Worm (Caenorhabditis elegans): Measurements from ENCODE around the gene M163.7.

Gene M163.7

ce11 chrX:14502116-14502587 is 37.5 kb downstream of the M163.7 start:
- peak; percentile 48 for TF ChIP-seq F13H6.1 (tag; optimal IDR thresholded peaks at IDR 0.05)
- peak; percentile 75 for TF ChIP-seq nhr-21 (tag; optimal IDR thresholded peaks at IDR 0.05)
- TF ChIP-seq C34F6.9 (tag; optimal IDR thresholded peaks at IDR 0.05): peak; percentile 37
- no peak for TF ChIP-seq ztf-4 (tag; optimal IDR thresholded peaks at IDR 0.05)
- TF ChIP-seq nhr-12 (tag; optimal IDR thresholded peaks at IDR 0.05): no peak
- no peak for TF ChIP-seq dmd-4 (tag; optimal IDR thresholded peaks at IDR 0.05)
- TF ChIP-seq ZK546.5 (tag; optimal IDR thresholded peaks at IDR 0.05): no peak
- peak; percentile 46 for TF ChIP-seq mab-5 (tag; optimal IDR thresholded peaks at IDR 0.05)
- TF ChIP-seq ceh-16 (tag; optimal IDR thresholded peaks at IDR 0.05): no peak
- no peak for TF ChIP-seq nhr-237 (tag; optimal IDR thresholded peaks at IDR 0.05)
- TF ChIP-seq aly-2 (tag; optimal IDR thresholded peaks at IDR 0.05): no peak
- no peak for TF ChIP-seq lin-11 (tag; optimal IDR thresholded peaks at IDR 0.05)
- TF ChIP-seq elt-1 (tag; optimal IDR thresholded peaks at IDR 0.05): no peak
- peak in 1 of 2 experiments; percentile 52 for TF ChIP-seq lsy-2 (tag; optimal IDR thresholded peaks at IDR 0.05)
- TF ChIP-seq ztf-1 (GFP tag; conservative IDR thresholded peaks at IDR 0.05): no peak
- no peak for TF ChIP-seq mdl-1 (tag; optimal IDR thresholded peaks at IDR 0.05)
- TF ChIP-seq nhr-25 (tag; optimal IDR thresholded peaks at IDR 0.05): peak; percentile 84
- TF ChIP-seq ceh-82 (tag; optimal IDR thresholded peaks at IDR 0.05): no peak
- TF ChIP-seq lin-13 (GFP tag; optimal IDR thresholded peaks at IDR 0.05): peak; percentile 56
- no peak for TF ChIP-seq Y55F3AM.14 (GFP tag; optimal IDR thresholded peaks at IDR 0.05)
- no peak for TF ChIP-seq elt-3 (tag; optimal IDR thresholded peaks at IDR 0.05)
- no peak for TF ChIP-seq nhr-77 (tag; optimal IDR thresholded peaks at IDR 0.05)
- no peak for TF ChIP-seq unc-39 (tag; optimal IDR thresholded peaks at IDR 0.05)
- peak; percentile 68 for TF ChIP-seq blmp-1 (tag; optimal IDR thresholded peaks at IDR 0.05; ENCODE audit: insufficient read depth)
- no peak for TF ChIP-seq egl-27 (tag; optimal IDR thresholded peaks at IDR 0.05)
- peak; percentile 78 for TF ChIP-seq sma-3 (GFP tag; optimal IDR thresholded peaks at IDR 0.05)
- no peak for TF ChIP-seq sem-4 (tag; optimal IDR thresholded peaks at IDR 0.05)
- TF ChIP-seq unc-62 (GFP tag; optimal IDR thresholded peaks at IDR 0.05): no peak
- no peak for TF ChIP-seq lin-39 (tag; optimal IDR thresholded peaks at IDR 0.05)
- TF ChIP-seq mbf-1 (tag; optimal IDR thresholded peaks at IDR 0.05): no peak
- TF ChIP-seq alr-1 (tag; optimal IDR thresholded peaks at IDR 0.05): no peak
- peak; percentile 58 for TF ChIP-seq fos-1 (tag; optimal IDR thresholded peaks at IDR 0.05)
- no peak for TF ChIP-seq skn-1 (tag; optimal IDR thresholded peaks at IDR 0.05)
- no peak for TF ChIP-seq unc-55 (GFP tag; optimal IDR thresholded peaks at IDR 0.05)
- no peak for TF ChIP-seq ztf-11 (tag; optimal IDR thresholded peaks at IDR 0.05)
- TF ChIP-seq peb-1 (tag; optimal IDR thresholded peaks at IDR 0.05): no peak
- TF ChIP-seq R02D3.7 (tag; optimal IDR thresholded peaks at IDR 0.05): no peak
- no peak for TF ChIP-seq snpc-4 (tag; optimal IDR thresholded peaks at IDR 0.05)
- no peak for TF ChIP-seq nhr-6 (tag; optimal IDR thresholded peaks at IDR 0.05)
- TF ChIP-seq nhr-129 (tag; optimal IDR thresholded peaks at IDR 0.05): peak; percentile 81
- TF ChIP-seq zag-1 (tag; optimal IDR thresholded peaks at IDR 0.05): no peak
- no peak for TF ChIP-seq nhr-11 (tag; optimal IDR thresholded peaks at IDR 0.05)
- peak; percentile 77 for TF ChIP-seq sma-9 (GFP tag; optimal IDR thresholded peaks at IDR 0.05)
- no peak for TF ChIP-seq sma-9 (tag; optimal IDR thresholded peaks at IDR 0.05)
- TF ChIP-seq gmeb-1 (tag; optimal IDR thresholded peaks at IDR 0.05): peak; percentile 46
- no peak for TF ChIP-seq nhr-10 (tag; optimal IDR thresholded peaks at IDR 0.05)
- TF ChIP-seq ama-1 (optimal IDR thresholded peaks at IDR 0.05): peak; percentile 20
- TF ChIP-seq crh-2 (tag; optimal IDR thresholded peaks at IDR 0.05): peak; percentile 78
- TF ChIP-seq nhr-23 (tag; optimal IDR thresholded peaks at IDR 0.05): no peak

Measured in whole organism, L2 larva.